Fruit fly (Drosophila melanogaster): Measurements from ENCODE around the gene CG34453.

DNA sequence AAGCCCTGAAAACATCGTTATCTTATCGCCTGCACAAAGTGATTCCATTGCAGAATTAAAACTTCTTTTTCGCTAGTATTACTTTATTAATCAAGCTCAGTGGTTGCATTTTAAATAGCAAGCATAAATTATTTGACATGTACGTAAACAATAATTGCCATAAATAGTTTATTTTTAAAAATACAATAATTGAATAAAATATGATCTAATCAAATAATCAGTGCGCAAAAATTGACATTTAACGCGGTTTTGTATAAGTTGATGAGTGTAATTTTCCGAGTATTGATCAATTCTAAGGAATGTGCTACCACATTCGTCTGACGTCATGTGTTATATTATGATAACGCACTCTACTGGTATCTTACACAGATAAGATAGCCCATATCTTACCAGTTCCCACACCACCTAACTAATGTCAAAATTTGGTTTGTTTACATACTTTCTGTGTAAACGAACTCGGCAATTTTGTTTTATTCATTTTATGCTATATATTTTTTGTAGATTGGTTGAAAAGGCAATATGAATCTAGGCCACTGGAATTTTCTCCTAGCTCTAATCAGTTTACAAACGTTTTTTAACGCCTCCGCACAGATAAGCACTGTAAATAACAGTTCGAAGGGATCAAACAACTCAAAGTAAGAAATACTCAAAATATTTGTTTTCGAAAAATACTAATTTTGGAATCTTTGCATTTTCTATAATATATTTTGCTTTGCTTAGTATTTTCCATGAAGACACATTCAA lies 14.5 kb upstream of the CG34453 start, which contains the start of gene mthl14:
- TF ChIP-seq ttk (optimal IDR thresholded peaks at IDR 0.05) (no peak), Myc (optimal IDR thresholded peaks at IDR 0.05) (no peak)

Data from Kc167 (cell line).